Fruit fly (Drosophila melanogaster) whole organism, embryonic: ENCODE results near the gene CG34117.

ENCODE experiments used
- Ada2b ChIP-seq: fragments of 200-800 bp; sonication (Bioruptor generic); IDR thresholded peaks from 2 replicates; pipeline ENCODE4 v1.3.6; 2022; ENCODE audit warnings: missing biosample characterization, missing genetic modification characterization
- Atf6 ChIP-seq: fragments of 200-800 bp; sonication (Bioruptor generic); IDR thresholded peaks from 2 replicates; pipeline ENCODE4 v1.3.6; 2022; ENCODE audit warnings: missing biosample characterization, missing genetic modification characterization
- BEAF-32 ChIP-seq: fragments of 200-800 bp; sonication (Bioruptor generic); optimal IDR thresholded peaks from 3 replicates; lab custom pipeline; 2017; ENCODE audit warnings: missing biosample characterization, missing genetic modification characterization, mild to moderate bottlenecking, moderate library complexity, missing genetic modification reagents
- CG10462 ChIP-seq: fragments of 200-800 bp; sonication (Bioruptor generic); optimal IDR thresholded peaks from 2 replicates; lab custom pipeline; 2016; ENCODE audit warnings: missing biosample characterization, missing genetic modification characterization
- CG11247 ChIP-seq: fragments of 200-800 bp; sonication (Bioruptor generic); IDR thresholded peaks from 2 replicates; pipeline ENCODE4 v1.3.6; 2022; ENCODE audit warnings: missing biosample characterization, missing genetic modification characterization
- CG11504 ChIP-seq: fragments of 200-800 bp; sonication (Bioruptor generic); optimal IDR thresholded peaks from 3 replicates; lab custom pipeline; 2019; ENCODE audit warnings: missing biosample characterization, mild to moderate bottlenecking, missing genetic modification characterization, moderate library complexity
- CG12219 ChIP-seq: fragments of 200-800 bp; sonication (Bioruptor generic); optimal IDR thresholded peaks from 3 replicates; lab custom pipeline; 2018; ENCODE audit warnings: missing biosample characterization, mild to moderate bottlenecking, missing genetic modification characterization
- CG14667 ChIP-seq: fragments of 200-800 bp; sonication (Bioruptor generic); IDR thresholded peaks from 2 replicates; pipeline ENCODE4 v1.3.6; 2022; ENCODE audit warnings: missing biosample characterization, missing genetic modification characterization
- CG15479 ChIP-seq: fragments of 200-800 bp; sonication (Bioruptor generic); optimal IDR thresholded peaks from 3 replicates; lab custom pipeline; 2019; ENCODE audit warnings: missing biosample characterization, mild to moderate bottlenecking, missing genetic modification characterization, moderate library complexity
- CG16815 ChIP-seq: fragments of 200-800 bp; sonication (Bioruptor generic); optimal IDR thresholded peaks from 3 replicates; lab custom pipeline; 2017; ENCODE audit warnings: missing biosample characterization, mild to moderate bottlenecking, missing genetic modification characterization
- CG17328 ChIP-seq: fragments of 200-800 bp; sonication (Bioruptor generic); IDR thresholded peaks from 2 replicates; pipeline ENCODE4 v1.3.6; 2022; ENCODE audit warnings: missing biosample characterization, missing genetic modification characterization
- CG17912 ChIP-seq: fragments of 200-800 bp; sonication (Bioruptor generic); optimal IDR thresholded peaks from 2 replicates; lab custom pipeline; 2018; ENCODE audit warnings: missing biosample characterization, mild to moderate bottlenecking, missing genetic modification characterization
- CG2120 ChIP-seq: fragments of 200-800 bp; sonication (Bioruptor generic); optimal IDR thresholded peaks from 3 replicates; lab custom pipeline; 2016; ENCODE audit warnings: missing biosample characterization, missing genetic modification characterization
- CG2199 ChIP-seq: fragments of 200-800 bp; sonication (Bioruptor generic); IDR thresholded peaks from 3 replicates; pipeline ENCODE4 v1.3.6; 2022; ENCODE audit warnings: missing biosample characterization, missing genetic modification characterization
- CG2678 ChIP-seq: fragments of 200-800 bp; sonication (Bioruptor generic); optimal IDR thresholded peaks from 3 replicates; lab custom pipeline; 2019; ENCODE audit warnings: missing biosample characterization, mild to moderate bottlenecking, missing genetic modification characterization, moderate library complexity
- CG2712 ChIP-seq: fragments of 200-800 bp; optimal IDR thresholded peaks from 3 replicates; lab custom pipeline; 2019; ENCODE audit warnings: missing biosample characterization, mild to moderate bottlenecking, missing genetic modification characterization, moderate library complexity
- CG3407 ChIP-seq: fragments of 200-800 bp; sonication (Bioruptor generic); optimal IDR thresholded peaks from 2 replicates; lab custom pipeline; 2018; ENCODE audit warnings: missing biosample characterization, mild to moderate bottlenecking, missing genetic modification characterization
- CG4730 ChIP-seq: fragments of 200-800 bp; sonication (Bioruptor generic); IDR thresholded peaks from 2 replicates; pipeline ENCODE4 v1.3.6; 2022; ENCODE audit warnings: missing biosample characterization, missing genetic modification characterization
- CG6854 ChIP-seq: fragments of 200-800 bp; sonication (Bioruptor generic); optimal IDR thresholded peaks from 3 replicates; lab custom pipeline; 2017; ENCODE audit warnings: missing biosample characterization, mild to moderate bottlenecking, missing genetic modification characterization
- CG8281 ChIP-seq: fragments of 200-800 bp; sonication (Bioruptor generic); optimal IDR thresholded peaks from 2 replicates; lab custom pipeline; 2018; ENCODE audit warnings: missing biosample characterization, mild to moderate bottlenecking, missing genetic modification characterization, moderate library complexity
- CG8290 ChIP-seq, 3 experiments: fragments of 200-800 bp; sonication (Bioruptor generic); optimal IDR thresholded peaks; 2 replicates each; lab custom pipeline; 2016 to 2019; ENCODE audit warnings: missing biosample characterization in 3 of 3, missing genetic modification characterization in 3 of 3, mild to moderate bottlenecking in 2 of 3, moderate library complexity in 1 of 3
- D ChIP-seq, 2 experiments: fragments of 200-800 bp in 1 of 2; fragments of >200 bp in 1 of 2; sonication (Bioruptor generic) in 1 of 2; optimal IDR thresholded peaks; 2 replicates in 1 of 2; 3 replicates in 1 of 2; lab custom pipeline; 2017; ENCODE audit warnings: mild to moderate bottlenecking in 1 of 2, missing biosample characterization in 1 of 2, missing genetic modification characterization in 1 of 2, missing genetic modification reagents in 1 of 2
- Dip3 ChIP-seq: fragments of 200-800 bp; sonication (Bioruptor generic); optimal IDR thresholded peaks from 3 replicates; lab custom pipeline; 2016; ENCODE audit warnings: missing biosample characterization, missing genetic modification characterization
- E2f2 ChIP-seq: fragments of 200-800 bp; sonication (Bioruptor generic); IDR thresholded peaks from 2 replicates; pipeline ENCODE4 v1.3.6; 2022; ENCODE audit warnings: missing biosample characterization, missing genetic modification characterization
- Lhr ChIP-seq: fragments of 200-800 bp; sonication (Bioruptor generic); optimal IDR thresholded peaks from 3 replicates; lab custom pipeline; 2017; ENCODE audit warnings: mild to moderate bottlenecking, missing biosample characterization, missing genetic modification reagents, missing genetic modification characterization
- Mad ChIP-seq: fragments of 200-800 bp; sonication (Bioruptor generic); optimal IDR thresholded peaks from 2 replicates; lab custom pipeline; 2016; ENCODE audit warnings: missing biosample characterization, missing genetic modification characterization
- Neu2 ChIP-seq: fragments of 200-800 bp; sonication (Bioruptor generic); optimal IDR thresholded peaks from 3 replicates; lab custom pipeline; 2016; ENCODE audit warnings: missing biosample characterization, missing genetic modification characterization, borderline replicate concordance
- NfI ChIP-seq: fragments of 200-800 bp; sonication (Bioruptor generic); optimal IDR thresholded peaks from 3 replicates; lab custom pipeline; 2018; ENCODE audit warnings: missing biosample characterization, mild to moderate bottlenecking, missing genetic modification characterization, moderate library complexity
- Oaz ChIP-seq: fragments of 200-800 bp; sonication (Bioruptor generic); IDR thresholded peaks from 2 replicates; pipeline ENCODE4 v1.3.6; 2022; ENCODE audit warnings: missing biosample characterization, missing genetic modification characterization
- PHDP ChIP-seq: fragments of 200-800 bp; sonication (Bioruptor generic); optimal IDR thresholded peaks from 3 replicates; lab custom pipeline; 2018; ENCODE audit warnings: missing biosample characterization, mild to moderate bottlenecking, missing genetic modification characterization, moderate library complexity
- Pdp1 ChIP-seq, 2 experiments: fragments of 200-800 bp; sonication (Bioruptor generic); optimal IDR thresholded peaks; 3 replicates each; lab custom pipeline; 2016; ENCODE audit warnings: missing biosample characterization in 2 of 2, missing genetic modification characterization in 2 of 2, mild to moderate bottlenecking in 1 of 2, moderate library complexity in 1 of 2
- Tbp ChIP-seq: fragments of >200 bp; optimal IDR thresholded peaks from 2 replicates; lab custom pipeline; 2018; ENCODE audit warnings: missing biosample characterization, missing genetic modification characterization
- Trl ChIP-seq, 3 experiments: fragments of >200 bp in 2 of 3; fragments of 200-800 bp in 1 of 3; sonication (Bioruptor generic) in 1 of 3; optimal IDR thresholded peaks; 2 replicates in 1 of 3; 3 replicates in 2 of 3; lab custom pipeline; 2016 to 2017; ENCODE audit warnings: missing biosample characterization in 1 of 3, missing genetic modification characterization in 1 of 3
- ab ChIP-seq: fragments of 200-800 bp; sonication (Bioruptor generic); optimal IDR thresholded peaks from 2 replicates; lab custom pipeline; 2016; ENCODE audit warnings: missing biosample characterization, missing genetic modification characterization
- amos ChIP-seq: fragments of 200-800 bp; sonication (Bioruptor generic); IDR thresholded peaks from 2 replicates; pipeline ENCODE4 v1.3.6; 2022; ENCODE audit warnings: missing biosample characterization, missing genetic modification characterization; ENCODE audit not compliant: partially characterized antibody
- ara ChIP-seq: fragments of 200-800 bp; sonication (Bioruptor generic); IDR thresholded peaks from 2 replicates; pipeline ENCODE4 v1.3.6; 2022; ENCODE audit warnings: missing biosample characterization, missing genetic modification characterization
- bab2 ChIP-seq: fragments of 200-800 bp; sonication (Bioruptor generic); optimal IDR thresholded peaks from 2 replicates; lab custom pipeline; 2016; ENCODE audit warnings: missing biosample characterization, missing genetic modification characterization
- br ChIP-seq: fragments of >200 bp; optimal IDR thresholded peaks from 2 replicates; lab custom pipeline; 2017
- chinmo ChIP-seq: fragments of 200-800 bp; sonication (Bioruptor generic); IDR thresholded peaks from 4 replicates; pipeline ENCODE4 v1.3.6; 2022; ENCODE audit warnings: missing biosample characterization, missing genetic modification characterization; ENCODE audit not compliant: partially characterized antibody
- chn ChIP-seq: fragments of 200-800 bp; sonication (Bioruptor generic); optimal IDR thresholded peaks from 2 replicates; lab custom pipeline; 2016; ENCODE audit warnings: missing biosample characterization, missing genetic modification characterization
- cwo ChIP-seq: fragments of 200-800 bp; sonication (Bioruptor generic); optimal IDR thresholded peaks from 3 replicates; lab custom pipeline; 2017; ENCODE audit warnings: missing biosample characterization, missing genetic modification characterization, mild to moderate bottlenecking, moderate library complexity, missing genetic modification reagents
- gsb ChIP-seq: fragments of 200-800 bp; sonication (Bioruptor generic); IDR thresholded peaks from 2 replicates; pipeline ENCODE4 v1.3.6; 2022; ENCODE audit warnings: missing biosample characterization, missing genetic modification characterization
- gt ChIP-seq: fragments of 200-800 bp; sonication (Bioruptor generic); IDR thresholded peaks from 2 replicates; pipeline ENCODE4 v1.3.6; 2022; ENCODE audit warnings: missing biosample characterization, missing genetic modification characterization
- jumu ChIP-seq: fragments of 200-800 bp; sonication (Bioruptor generic); optimal IDR thresholded peaks from 3 replicates; lab custom pipeline; 2016; ENCODE audit warnings: missing biosample characterization, missing genetic modification characterization
- nerfin-2 ChIP-seq: fragments of 200-800 bp; sonication (Bioruptor generic); IDR thresholded peaks from 2 replicates; pipeline ENCODE4 v1.3.6; 2022; ENCODE audit warnings: missing biosample characterization, missing genetic modification characterization; ENCODE audit not compliant: partially characterized antibody
- sr ChIP-seq: fragments of 200-800 bp; sonication (Bioruptor generic); IDR thresholded peaks from 3 replicates; pipeline ENCODE4 v1.3.6; 2022; ENCODE audit warnings: missing biosample characterization, missing genetic modification characterization
- trh ChIP-seq: fragments of 200-800 bp; sonication (Bioruptor generic); optimal IDR thresholded peaks from 2 replicates; lab custom pipeline; 2016; ENCODE audit warnings: missing biosample characterization, missing genetic modification characterization
- vvl ChIP-seq: fragments of 200-800 bp; sonication (Bioruptor generic); IDR thresholded peaks from 2 replicates; pipeline ENCODE4 v1.3.6; 2022; ENCODE audit warnings: missing biosample characterization, missing genetic modification characterization
- wor ChIP-seq: fragments of 200-800 bp; sonication (Bioruptor generic); IDR thresholded peaks from 2 replicates; pipeline ENCODE4 v1.3.6; 2022; ENCODE audit warnings: missing biosample characterization, missing genetic modification characterization

The CG34117 gene

dm6 chr3R:9394385-9395042 lies 5.3 kb downstream of the CG34117 start, which contains the start of gene FER:
Gene FER, minus strand, starts transcription at chr3R:9394546.
- TF ChIP-seq CG2199 (GFP tag; lab: Robert Waterston, UW) (no peak), D (optimal IDR thresholded peaks at IDR 0.05; lab: Kevin White, UChicago) (no peak), D (GFP tag; optimal IDR thresholded peaks at IDR 0.05; lab: Kevin White, UChicago) (no peak), Tbp (GFP tag; lab: Kevin White, UChicago) (no peak), CG2678 (peak; percentile 31), Ada2b (GFP tag; lab: Robert Waterston, UW) (no peak), ab (no peak), chn (GFP tag; lab: Kevin White, UChicago) (no peak), CG8290 (GFP tag; optimal IDR thresholded peaks at IDR 0.05; lab: Kevin White, UChicago) (no peak), CG8290 (tag; optimal IDR thresholded peaks at IDR 0.05; lab: Kevin White, UChicago) (peak in 1 of 2 experiments; percentile 81), PHDP (tag; lab: Kevin White, UChicago) (peak; percentile 50), CG11247 (GFP tag; lab: Robert Waterston, UW) (no peak), Lhr (GFP tag; lab: Kevin White, UChicago) (no peak), CG17912 (GFP tag; lab: Kevin White, UChicago) (peak; percentile 23), Mad (GFP tag; lab: Kevin White, UChicago) (no peak), E2f2 (GFP tag; lab: Robert Waterston, UW) (no peak; the same call in 1 of the 2 replicates), chinmo (peak; percentile 97), gt (GFP tag; lab: Robert Waterston, UW) (no peak), CG4730 (GFP tag; lab: Robert Waterston, UW) (no peak), CG16815 (GFP tag; lab: Kevin White, UChicago) (no peak), CG10462 (GFP tag; lab: Kevin White, UChicago) (peak; percentile 13), Oaz (no peak), amos (GFP tag; lab: Robert Waterston, UW) (peak; percentile 74; the same call in 1 of the 2 replicates), ara (GFP tag; lab: Robert Waterston, UW) (no peak), CG14667 (GFP tag; lab: Robert Waterston, UW) (no peak), CG11504 (peak; percentile 1), CG8281 (tag; lab: Kevin White, UChicago) (no peak), CG3407 (GFP tag; lab: Kevin White, UChicago) (no peak), trh (GFP tag; lab: Kevin White, UChicago) (no peak), wor (GFP tag; lab: Robert Waterston, UW) (no peak), NfI (peak; percentile 59), jumu (GFP tag; lab: Kevin White, UChicago) (no peak), sr (peak; percentile 56; the same call in 2 of the 3 replicates), CG12219 (GFP tag; lab: Kevin White, UChicago) (peak; percentile 55), CG2712 (peak; percentile 17), vvl (GFP tag; lab: Robert Waterston, UW) (peak; percentile 75), gsb (GFP tag; lab: Robert Waterston, UW) (no peak), br (lab: Kevin White, UChicago) (no peak), bab2 (GFP tag; lab: Kevin White, UChicago) (no peak), Dip3 (no peak), BEAF-32 (GFP tag; lab: Kevin White, UChicago) (no peak), cwo (GFP tag; lab: Kevin White, UChicago) (peak; percentile 9), CG15479 (GFP tag; lab: Kevin White, UChicago) (no peak), Neu2 (no peak), nerfin-2 (GFP tag; lab: Robert Waterston, UW) (no peak; the same call in 1 of the 2 replicates), Atf6 (GFP tag; lab: Robert Waterston, UW) (peak; percentile 46), CG2120 (GFP tag; lab: Kevin White, UChicago) (peak; percentile 40), Trl (optimal IDR thresholded peaks at IDR 0.05; lab: Kevin White, UChicago) (peak; percentile 84 to 87), Trl (GFP tag; optimal IDR thresholded peaks at IDR 0.05; lab: Kevin White, UChicago) (peak; percentile 70), CG6854 (GFP tag; lab: Kevin White, UChicago) (peak; percentile 69), Pdp1 (GFP tag; optimal IDR thresholded peaks at IDR 0.05; lab: Kevin White, UChicago) (peak in 1 of 2 experiments; percentile 24), CG17328 (GFP tag; lab: Robert Waterston, UW) (0 out of 2 replicates have a peak, but pooled peaks have one; percentile 9)
